Worm (Caenorhabditis elegans) whole organism, mixed stage, embryonic: ENCODE results near the gene F47G3.4.
A peak's percentile ranks its signal among the peaks of the same experiment; 100 is the strongest.

Experiments
- M03D4.4 ChIP-seq: sonication (generic microtip); optimal IDR thresholded peaks from 2 replicates; lab custom pipeline; 2017; ENCODE audit warnings: mild to moderate bottlenecking, missing genetic modification characterization, missing compliant biosample characterization
- blmp-1 ChIP-seq: fragments of 150-350 bp; optimal IDR thresholded peaks from 2 replicates; lab custom pipeline; 2014; ENCODE audit warnings: missing biosample characterization, missing genetic modification characterization
- ceh-39 ChIP-seq: fragments of 150-350 bp; optimal IDR thresholded peaks from 2 replicates; lab custom pipeline; 2014; ENCODE audit warnings: missing biosample characterization, missing genetic modification characterization
- ceh-43 ChIP-seq: fragments of 200-800 bp; sonication (Bioruptor generic); optimal IDR thresholded peaks from 2 replicates; lab custom pipeline; 2018; ENCODE audit warnings: mild to moderate bottlenecking, missing genetic modification characterization, moderate library complexity, missing compliant biosample characterization
- ceh-83 ChIP-seq: fragments of 200-800 bp; sonication (Bioruptor generic); optimal IDR thresholded peaks from 2 replicates; lab custom pipeline; 2018; ENCODE audit warnings: mild to moderate bottlenecking, missing genetic modification characterization, missing compliant biosample characterization
- ces-1 ChIP-seq: fragments of 150-350 bp; optimal IDR thresholded peaks from 2 replicates; lab custom pipeline; 2014; ENCODE audit warnings: missing biosample characterization, missing genetic modification reagents, missing genetic modification characterization
- cnd-1 ChIP-seq: fragments of 200-800 bp; sonication (Bioruptor generic); optimal IDR thresholded peaks from 2 replicates; lab custom pipeline; 2018; ENCODE audit warnings: mild to moderate bottlenecking, missing genetic modification characterization, missing compliant biosample characterization
- drap-1 ChIP-seq: fragments of 200-800 bp; sonication (Bioruptor generic); optimal IDR thresholded peaks from 3 replicates; lab custom pipeline; 2018; ENCODE audit warnings: mild to moderate bottlenecking, missing genetic modification characterization, missing compliant biosample characterization
- elt-1 ChIP-seq: sonication (generic microtip); optimal IDR thresholded peaks from 2 replicates; lab custom pipeline; 2017; ENCODE audit warnings: missing genetic modification characterization, mild to moderate bottlenecking, missing compliant biosample characterization, antibody characterized with exemption, moderate library complexity, borderline replicate concordance; ENCODE audit not compliant: insufficient read depth
- elt-3 ChIP-seq: fragments of 150-350 bp; optimal IDR thresholded peaks from 2 replicates; lab custom pipeline; 2014; ENCODE audit warnings: missing biosample characterization, missing genetic modification characterization
- flh-1 ChIP-seq: fragments of 200-800 bp; sonication (Bioruptor generic); optimal IDR thresholded peaks from 2 replicates; lab custom pipeline; 2018; ENCODE audit warnings: mild to moderate bottlenecking, missing genetic modification characterization, moderate library complexity, missing compliant biosample characterization
- ham-2 ChIP-seq: fragments of 200-800 bp; sonication (Bioruptor generic); optimal IDR thresholded peaks from 2 replicates; lab custom pipeline; 2018; ENCODE audit warnings: mild to moderate bottlenecking, missing genetic modification characterization, missing compliant biosample characterization
- hlh-1 ChIP-seq: fragments of 150-350 bp; optimal IDR thresholded peaks from 2 replicates; lab custom pipeline; 2014; ENCODE audit warnings: missing biosample characterization, missing genetic modification reagents, missing genetic modification characterization
- lin-13 ChIP-seq: fragments of 150-350 bp; optimal IDR thresholded peaks from 2 replicates; lab custom pipeline; 2014; ENCODE audit warnings: missing biosample characterization, missing genetic modification characterization
- lin-32 ChIP-seq: fragments of 200-800 bp; sonication (Bioruptor generic); optimal IDR thresholded peaks from 2 replicates; lab custom pipeline; 2018; ENCODE audit warnings: mild to moderate bottlenecking, missing genetic modification characterization, missing compliant biosample characterization
- lsy-2 ChIP-seq: fragments of 150-350 bp; optimal IDR thresholded peaks from 2 replicates; lab custom pipeline; 2014; ENCODE audit warnings: missing biosample characterization, missing genetic modification characterization
- mab-5 ChIP-seq: fragments of 150-350 bp; optimal IDR thresholded peaks from 2 replicates; lab custom pipeline; 2014; ENCODE audit warnings: missing biosample characterization, missing genetic modification characterization
- mep-1 ChIP-seq: fragments of 150-350 bp; optimal IDR thresholded peaks from 2 replicates; lab custom pipeline; 2017; ENCODE audit warnings: missing biosample characterization, missing genetic modification reagents, missing genetic modification characterization, inconsistent platforms
- mls-2 ChIP-seq: sonication (generic microtip); optimal IDR thresholded peaks from 2 replicates; lab custom pipeline; 2016; ENCODE audit warnings: mild to moderate bottlenecking, missing genetic modification characterization, moderate library complexity, missing compliant biosample characterization
- nhr-12 ChIP-seq: fragments of 150-350 bp; optimal IDR thresholded peaks from 2 replicates; lab custom pipeline; 2014; ENCODE audit warnings: missing biosample characterization, missing genetic modification characterization
- nhr-2 ChIP-seq: fragments of 150-350 bp; optimal IDR thresholded peaks from 2 replicates; lab custom pipeline; 2014; ENCODE audit warnings: missing biosample characterization, missing genetic modification characterization
- nhr-237 ChIP-seq: fragments of 150-350 bp; optimal IDR thresholded peaks from 2 replicates; lab custom pipeline; 2014; ENCODE audit warnings: missing biosample characterization, missing genetic modification characterization
- nhr-28 ChIP-seq: fragments of 150-350 bp; optimal IDR thresholded peaks from 2 replicates; lab custom pipeline; 2014; ENCODE audit warnings: missing biosample characterization, missing genetic modification characterization
- nhr-76 ChIP-seq: sonication (generic microtip); optimal IDR thresholded peaks from 2 replicates; lab custom pipeline; 2017; ENCODE audit warnings: missing biosample characterization, missing genetic modification characterization
- pha-4 ChIP-seq: fragments of 150-350 bp; optimal IDR thresholded peaks from 2 replicates; lab custom pipeline; 2018; ENCODE audit warnings: missing biosample characterization, missing genetic modification reagents, missing genetic modification characterization
- sem-2 ChIP-seq: fragments of 200-800 bp; sonication (Bioruptor generic); optimal IDR thresholded peaks from 2 replicates; lab custom pipeline; 2018; ENCODE audit warnings: mild to moderate bottlenecking, missing genetic modification characterization, missing compliant biosample characterization
- snpc-4 ChIP-seq: fragments of 150-350 bp; optimal IDR thresholded peaks from 2 replicates; lab custom pipeline; 2014; ENCODE audit warnings: missing biosample characterization, missing genetic modification characterization
- sptf-1 ChIP-seq: sonication (generic microtip); optimal IDR thresholded peaks from 2 replicates; lab custom pipeline; 2017; ENCODE audit warnings: mild to moderate bottlenecking, missing genetic modification characterization, moderate library complexity, missing compliant biosample characterization
- unc-120 ChIP-seq: sonication (generic microtip); optimal IDR thresholded peaks from 2 replicates; lab custom pipeline; 2017; ENCODE audit warnings: missing genetic modification characterization, missing compliant biosample characterization; ENCODE audit not compliant: poor library complexity, severe bottlenecking
- unc-62 ChIP-seq: fragments of 150-350 bp; optimal IDR thresholded peaks from 2 replicates; lab custom pipeline; 2014; ENCODE audit warnings: missing biosample characterization, missing genetic modification reagents, missing genetic modification characterization
- zip-8 ChIP-seq: fragments of 150-350 bp; optimal IDR thresholded peaks from 2 replicates; lab custom pipeline; 2014; ENCODE audit warnings: missing biosample characterization, missing genetic modification characterization
- ztf-11 ChIP-seq: fragments of 150-350 bp; optimal IDR thresholded peaks from 2 replicates; lab custom pipeline; 2014; ENCODE audit warnings: missing biosample characterization, missing genetic modification characterization

Gene F47G3.4

DNA sequence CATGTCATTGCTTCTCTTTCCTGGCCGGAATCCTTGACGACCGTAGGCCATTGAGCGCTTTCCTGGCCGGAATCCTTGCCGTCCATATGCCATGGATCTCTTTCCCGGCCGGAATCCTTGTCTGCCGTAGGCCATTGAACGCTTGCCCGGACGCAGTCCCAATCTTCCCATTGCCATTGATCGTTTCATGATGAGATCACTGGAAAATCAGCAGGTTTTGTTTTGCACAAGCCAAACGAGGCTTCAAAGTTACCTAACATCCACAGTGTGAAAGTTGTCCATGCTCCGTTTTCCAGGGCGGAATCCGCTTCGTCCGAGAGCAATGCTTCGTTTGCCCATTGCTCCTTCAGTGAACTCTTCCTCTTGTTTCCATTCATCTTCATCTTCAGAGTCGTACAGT lies 37.3 kb upstream of the F47G3.4 start:
- TF ChIP-seq unc-120 (no peak), ceh-43 (GFP tag; lab: Kevin White, UChicago) (no peak), blmp-1 (no peak), drap-1 (no peak), ces-1 (no peak), mls-2 (tag; lab: Kevin White, UChicago) (no peak), nhr-12 (tag; lab: Kevin White, UChicago) (no peak), flh-1 (GFP tag; lab: Kevin White, UChicago) (no peak)

ce11 chrX:2344666-2345065 lies 36.7 kb upstream of the F47G3.4 start, which contains the start of gene nlp-2:
TSS of gene nlp-2 (minus strand) at chrX:2344766.
- TF ChIP-seq snpc-4 (tag; lab: Kevin White, UChicago) (no peak), pha-4 (tag; lab: Kevin White, UChicago) (no peak), drap-1 (no peak), nhr-12 (tag; lab: Kevin White, UChicago) (no peak), cnd-1 (tag; lab: Kevin White, UChicago) (no peak), elt-1 (no peak), ceh-39 (tag; lab: Kevin White, UChicago) (no peak), ceh-43 (GFP tag; lab: Kevin White, UChicago) (no peak), mep-1 (no peak), nhr-28 (no peak), nhr-76 (no peak), ztf-11 (tag; lab: Kevin White, UChicago) (no peak), lin-13 (no peak), sptf-1 (tag; lab: Kevin White, UChicago) (no peak), ceh-83 (GFP tag; lab: Kevin White, UChicago) (no peak), hlh-1 (no peak)

ce11 chrX:2347962-2348361 lies 33.4 kb upstream of the F47G3.4 start:
- TF ChIP-seq lsy-2 (tag; lab: Kevin White, UChicago) (no peak), mab-5 (no peak), unc-62 (GFP tag; lab: Kevin White, UChicago) (peak; percentile 80), unc-120 (peak; percentile 16)

DNA sequence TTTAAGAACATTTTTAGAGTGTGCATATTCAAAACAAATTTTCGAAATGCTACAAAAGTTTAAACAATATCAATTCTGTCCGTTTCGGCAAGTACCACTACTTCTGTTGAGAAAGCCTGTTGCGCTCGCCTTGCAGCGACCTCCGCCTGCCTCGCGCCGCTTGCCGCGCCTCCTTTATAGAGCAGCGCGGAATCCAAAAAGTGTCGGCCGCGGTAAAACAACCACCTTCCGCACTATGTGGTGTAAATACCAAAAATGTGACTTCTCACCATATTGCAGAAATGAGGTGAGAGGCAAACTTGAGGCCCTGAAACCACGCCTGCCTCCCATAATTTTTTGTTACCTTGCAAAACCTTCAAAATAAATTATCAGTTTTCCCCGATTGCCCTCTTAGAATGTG lies 28.5 kb upstream of the F47G3.4 start:
- TF ChIP-seq mab-5 (no peak), zip-8 (tag; lab: Kevin White, UChicago) (no peak), ces-1 (no peak), ceh-43 (GFP tag; lab: Kevin White, UChicago) (no peak), nhr-76 (no peak), sptf-1 (tag; lab: Kevin White, UChicago) (no peak), nhr-2 (tag; lab: Kevin White, UChicago) (no peak), lsy-2 (tag; lab: Kevin White, UChicago) (no peak), ceh-83 (GFP tag; lab: Kevin White, UChicago) (no peak), pha-4 (tag; lab: Kevin White, UChicago) (no peak), mls-2 (tag; lab: Kevin White, UChicago) (no peak), ztf-11 (tag; lab: Kevin White, UChicago) (no peak), elt-1 (no peak), snpc-4 (tag; lab: Kevin White, UChicago) (no peak), lin-13 (no peak), M03D4.4 (no peak), lin-32 (no peak)

ce11 chrX:2359797-2360196 lies 21.6 kb upstream of the F47G3.4 start, which contains the start of gene lgc-40:
TSS of gene lgc-40 (plus strand) at chrX:2360097.
- TF ChIP-seq lin-13 (no peak), mls-2 (tag; lab: Kevin White, UChicago) (no peak), snpc-4 (tag; lab: Kevin White, UChicago) (no peak), ces-1 (no peak), pha-4 (tag; lab: Kevin White, UChicago) (no peak), sem-2 (GFP tag; lab: Kevin White, UChicago) (no peak), ceh-39 (tag; lab: Kevin White, UChicago) (no peak), mab-5 (no peak), ceh-83 (GFP tag; lab: Kevin White, UChicago) (no peak), elt-3 (tag; lab: Kevin White, UChicago) (no peak)

- no peak for TF ChIP-seq ham-2 (GFP tag; lab: Kevin White, UChicago)
- TF ChIP-seq unc-62 (GFP tag; lab: Kevin White, UChicago), result no peak
- TF ChIP-seq nhr-76, result no peak
- TF ChIP-seq nhr-28, result no peak
- TF ChIP-seq zip-8 (tag; lab: Kevin White, UChicago), result no peak
- TF ChIP-seq unc-120, result no peak
- TF ChIP-seq nhr-2 (tag; lab: Kevin White, UChicago), result no peak
- no peak for TF ChIP-seq ceh-39 (tag; lab: Kevin White, UChicago)
- TF ChIP-seq nhr-237, result no peak
- TF ChIP-seq ces-1, result no peak
- no peak for TF ChIP-seq pha-4 (tag; lab: Kevin White, UChicago)
- TF ChIP-seq blmp-1, result no peak
- TF ChIP-seq ztf-11 (tag; lab: Kevin White, UChicago), result no peak
- TF ChIP-seq mep-1, result no peak
- TF ChIP-seq mls-2 (tag; lab: Kevin White, UChicago), result no peak
- TF ChIP-seq elt-1, result no peak
- TF ChIP-seq sptf-1 (tag; lab: Kevin White, UChicago), result no peak
Observed at ce11 chrX:2362872-2363271, 18.5 kb upstream of the F47G3.4 start.
